Worm (Caenorhabditis elegans): ENCODE data around the gene fbxc-48.

Gene fbxc-48

DNA sequence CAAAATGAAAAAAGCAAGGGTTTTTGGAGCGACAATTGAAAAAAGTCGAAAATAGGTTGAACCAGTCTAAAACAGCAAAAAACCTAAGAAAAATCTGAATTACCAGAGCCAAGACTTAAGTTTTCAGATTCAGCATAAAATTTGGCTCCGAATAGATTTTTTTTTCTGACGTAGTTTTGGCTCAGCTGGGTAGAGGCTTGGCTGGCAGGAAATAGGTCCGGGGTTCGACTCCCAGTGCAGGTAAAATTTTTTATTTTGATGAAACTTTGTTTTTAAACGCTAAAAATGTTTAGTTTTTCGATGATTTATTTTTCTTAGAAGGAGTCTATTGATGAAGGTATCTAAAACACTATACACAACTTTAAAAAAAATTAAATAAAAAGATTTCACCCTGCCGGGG is 14.3 kb upstream of the fbxc-48 start:
- TF ChIP-seq lin-38 (GFP tag; IDR thresholded peaks at IDR 0.05) (0 out of 2 replicates have a peak, but pooled peaks have one; percentile 14), pha-4 (GFP tag; IDR thresholded peaks at IDR 0.05) (0 out of 2 replicates have a peak, but pooled peaks have one; percentile 15), pha-4 (tag; optimal IDR thresholded peaks at IDR 0.05) (no peak), cey-2 (tag; optimal IDR thresholded peaks at IDR 0.05; ENCODE audit: borderline replicate concordance, insufficient read depth) (no peak)

DNA sequence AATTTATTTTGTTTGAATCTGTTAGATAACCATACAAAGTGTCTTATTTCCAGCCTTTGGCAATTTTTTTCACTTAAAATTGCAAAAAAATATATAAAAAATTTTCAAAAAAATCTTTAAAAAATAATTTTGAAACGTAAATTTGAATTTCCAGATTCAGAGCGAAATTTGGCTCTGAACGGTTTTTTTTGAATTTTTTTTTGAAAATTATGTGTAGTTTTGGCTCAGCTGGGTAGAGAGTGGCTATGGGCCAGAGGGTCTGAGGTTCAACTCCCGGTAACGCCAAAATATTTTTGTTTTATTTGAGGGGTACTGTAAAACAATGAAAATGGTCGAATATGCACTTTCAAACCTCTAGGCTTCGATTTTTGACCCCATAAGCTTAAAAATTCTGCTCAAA is 12.8 kb upstream of the fbxc-48 start:
- no peak for TF ChIP-seq hif-1 (tag; optimal IDR thresholded peaks at IDR 0.05)
- no peak for TF ChIP-seq F26F4.8 (GFP tag; conservative IDR thresholded peaks at IDR 0.05)
- TF ChIP-seq ceh-28 (tag; optimal IDR thresholded peaks at IDR 0.05): no peak
- no peak for TF ChIP-seq saeg-2 (GFP tag; IDR thresholded peaks at IDR 0.05)
- TF ChIP-seq zfp-2 (tag; optimal IDR thresholded peaks at IDR 0.05): no peak
- no peak for TF ChIP-seq nhr-237 (tag; optimal IDR thresholded peaks at IDR 0.05)
- no peak for TF ChIP-seq lim-7 (GFP tag; IDR thresholded peaks at IDR 0.05)
- TF ChIP-seq Y75B8A.6 (GFP tag; IDR thresholded peaks at IDR 0.05): no peak
- no peak for TF ChIP-seq mes-2 (tag; optimal IDR thresholded peaks at IDR 0.05; ENCODE audit: poor library complexity, severe bottlenecking)
- TF ChIP-seq dve-1 (tag; optimal IDR thresholded peaks at IDR 0.05; ENCODE audit: insufficient read depth): no peak
- TF ChIP-seq fos-1 (tag; optimal IDR thresholded peaks at IDR 0.05): no peak
- no peak for TF ChIP-seq pha-4 (GFP tag; IDR thresholded peaks at IDR 0.05)
- no peak for TF ChIP-seq pha-4 (tag; optimal IDR thresholded peaks at IDR 0.05)
- no peak for TF ChIP-seq ZK337.2 (GFP tag; IDR thresholded peaks at IDR 0.05)
- no peak for TF ChIP-seq egl-27 (tag; optimal IDR thresholded peaks at IDR 0.05)

DNA sequence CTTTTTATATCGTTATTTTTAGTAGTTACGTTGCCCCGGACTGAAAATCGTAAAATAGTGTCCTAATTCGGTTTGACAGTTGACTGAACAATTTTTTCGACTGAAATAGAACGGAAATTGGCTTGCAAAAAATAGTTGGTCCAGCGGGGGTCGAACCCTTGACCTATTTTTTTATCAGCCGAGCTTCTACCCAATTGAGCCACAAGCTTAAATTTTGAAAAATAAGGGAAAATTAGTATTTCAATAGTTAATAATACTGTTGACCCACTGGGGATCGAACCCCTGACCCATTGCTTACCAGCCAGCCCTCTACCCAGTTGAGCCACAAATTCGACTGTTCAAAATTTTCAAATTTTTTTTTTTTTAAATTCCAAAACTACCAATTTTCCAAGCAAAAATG is 11.1 kb upstream of the fbxc-48 start:
- TF ChIP-seq lim-7 (GFP tag; IDR thresholded peaks at IDR 0.05) (0 out of 2 replicates have a peak, but pooled peaks have one; percentile 16), ZK337.2 (GFP tag; IDR thresholded peaks at IDR 0.05) (no peak), hif-1 (tag; optimal IDR thresholded peaks at IDR 0.05) (no peak), mes-2 (tag; optimal IDR thresholded peaks at IDR 0.05; ENCODE audit: poor library complexity, severe bottlenecking) (no peak), F10B5.3 (tag; optimal IDR thresholded peaks at IDR 0.05) (no peak), F49E8.2 (tag; optimal IDR thresholded peaks at IDR 0.05; ENCODE audit: borderline replicate concordance) (no peak), dmd-6 (GFP tag; IDR thresholded peaks at IDR 0.05) (no peak), egl-27 (tag; optimal IDR thresholded peaks at IDR 0.05) (no peak), lin-38 (GFP tag; IDR thresholded peaks at IDR 0.05) (0 out of 2 replicates have a peak, but pooled peaks have one; percentile 18), daf-8 (GFP tag; IDR thresholded peaks at IDR 0.05) (no peak), ceh-62 (tag; optimal IDR thresholded peaks at IDR 0.05) (no peak), nhr-237 (tag; optimal IDR thresholded peaks at IDR 0.05) (no peak), lin-15B (tag; optimal IDR thresholded peaks at IDR 0.05) (no peak)

DNA sequence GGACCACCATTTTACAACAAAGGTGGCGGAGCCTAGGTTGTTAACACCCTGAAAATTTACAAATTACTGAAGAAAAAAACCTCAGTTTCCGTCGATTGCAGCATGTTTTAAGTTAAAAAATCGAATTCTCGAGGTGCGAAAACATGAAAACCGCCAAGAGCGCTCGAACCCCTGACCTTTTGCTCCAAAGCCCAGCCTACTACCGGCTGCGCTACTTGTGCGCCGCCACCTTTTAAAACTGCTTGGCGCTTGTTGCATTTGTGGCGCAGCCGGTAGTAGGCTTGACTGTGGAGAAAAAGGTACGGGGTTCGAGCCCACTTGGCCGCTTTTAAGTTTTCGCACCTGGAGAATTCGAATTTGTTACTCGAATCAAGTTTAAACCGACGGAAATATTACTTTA is 9.4 kb upstream of the fbxc-48 start, which contains the start of gene snt-6:
TSS of gene snt-6 (minus strand) at position 58 of the 400 bp plus-strand sequence.
- TF ChIP-seq pha-4 (GFP tag; IDR thresholded peaks at IDR 0.05): 0 out of 2 replicates have a peak, but pooled peaks have one; percentile 23
- TF ChIP-seq pha-4 (tag; optimal IDR thresholded peaks at IDR 0.05): no peak
- TF ChIP-seq rbr-2 (tag; optimal IDR thresholded peaks at IDR 0.05): no peak
- no peak for TF ChIP-seq vab-7 (GFP tag; IDR thresholded peaks at IDR 0.05)
- TF ChIP-seq lin-38 (GFP tag; IDR thresholded peaks at IDR 0.05): 0 out of 2 replicates have a peak, but pooled peaks have one; percentile 7
- 0 out of 2 replicates have a peak, but pooled peaks have one; percentile 44 for TF ChIP-seq F44E2.7 (GFP tag; IDR thresholded peaks at IDR 0.05)
- peak; percentile 57; the same call in 1 of the 2 replicates for TF ChIP-seq egl-43 (GFP tag; IDR thresholded peaks at IDR 0.05)
- peak; percentile 34; the same call in 1 of the 2 replicates for TF ChIP-seq set-16 (GFP tag; IDR thresholded peaks at IDR 0.05)

DNA sequence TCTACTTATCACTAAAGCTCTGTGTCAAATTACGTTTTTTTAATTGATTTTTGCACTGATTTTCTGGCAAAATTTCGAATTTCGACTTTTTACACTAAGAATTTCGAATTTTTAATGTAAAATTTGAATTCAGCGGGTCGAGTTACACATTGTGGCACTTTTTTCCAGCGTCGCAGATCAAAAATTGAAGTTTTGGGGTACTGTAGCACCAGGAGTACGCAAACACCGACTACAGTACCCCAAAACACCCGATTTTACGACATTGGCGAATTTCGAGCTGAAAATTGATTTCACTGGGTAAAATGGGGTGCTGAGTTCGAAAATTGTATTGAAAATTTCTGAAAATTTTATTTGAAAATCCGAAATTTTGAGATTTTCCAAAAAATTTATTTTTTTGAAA is 8.3 kb downstream of the fbxc-48 start:
- TF ChIP-seq saeg-2 (GFP tag; IDR thresholded peaks at IDR 0.05): no peak
- TF ChIP-seq zip-11 (GFP tag; IDR thresholded peaks at IDR 0.05): no peak
- no peak for TF ChIP-seq lin-39 (tag; optimal IDR thresholded peaks at IDR 0.05)
- TF ChIP-seq lsy-2 (tag; optimal IDR thresholded peaks at IDR 0.05): peak; percentile 2 to 89
- TF ChIP-seq lin-13 (GFP tag; optimal IDR thresholded peaks at IDR 0.05): peak; percentile 89
- no peak for TF ChIP-seq ceh-82 (tag; optimal IDR thresholded peaks at IDR 0.05)
